Worm (Caenorhabditis elegans) whole organism, young adult: Measurements from ENCODE around the gene K02E7.11.

ENCODE experiments used
- D2030.7 ChIP-seq: fragments of 200-800 bp; sonication (Bioruptor generic); IDR thresholded peaks from 2 replicates; pipeline ENCODE4 v1.3.6; 2022; ENCODE audit warnings: missing genetic modification reagents, missing genetic modification characterization, missing compliant biosample characterization
- Y95B8A.8 ChIP-seq: fragments of 200-800 bp; sonication (Bioruptor generic); IDR thresholded peaks from 2 replicates; pipeline ENCODE4 v1.3.6; 2022; ENCODE audit warnings: missing genetic modification reagents, missing genetic modification characterization, missing compliant biosample characterization
- lsl-1 ChIP-seq: fragments of 200-800 bp; sonication (Bioruptor generic); optimal IDR thresholded peaks from 2 replicates; lab custom pipeline; 2018; ENCODE audit warnings: mild to moderate bottlenecking, missing genetic modification characterization, moderate library complexity, missing compliant biosample characterization
- unc-130 ChIP-seq: sonication (generic microtip); optimal IDR thresholded peaks from 2 replicates; lab custom pipeline; 2016; ENCODE audit warnings: missing genetic modification reagents, missing genetic modification characterization, missing compliant biosample characterization
- ztf-6 ChIP-seq: fragments of 200-800 bp; sonication (Bioruptor generic); IDR thresholded peaks from 2 replicates; pipeline ENCODE4 v1.3.6; 2022; ENCODE audit warnings: missing genetic modification reagents, missing genetic modification characterization, missing compliant biosample characterization

DNA sequence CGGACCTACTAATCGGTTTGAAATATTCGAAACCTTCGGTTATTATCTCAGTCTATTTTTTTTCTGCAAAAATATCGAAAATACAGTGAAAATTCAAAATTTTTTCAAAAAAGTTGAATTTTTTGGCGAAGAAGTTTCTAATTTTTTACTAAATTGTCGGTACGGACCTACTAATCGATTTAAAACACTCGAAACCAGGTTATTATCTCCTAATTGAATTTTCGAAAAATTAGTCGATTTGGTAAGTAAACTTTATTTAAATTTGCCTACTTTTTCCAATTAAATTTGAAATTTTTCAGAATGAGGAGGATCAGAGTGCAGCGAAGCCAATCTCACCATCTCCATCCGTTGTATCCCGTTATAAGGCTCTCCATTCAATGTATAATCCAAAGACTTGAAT lies 4.4 kb downstream of the K02E7.11 start, which contains the start of gene K02E7.12:
- TF ChIP-seq ztf-6 (GFP tag; lab: Robert Waterston, UW) (no peak), Y95B8A.8 (GFP tag; lab: Robert Waterston, UW) (no peak), D2030.7 (GFP tag; lab: Robert Waterston, UW) (no peak), unc-130 (GFP tag; lab: Kevin White, UChicago) (no peak), lsl-1 (no peak)
